Worm (Caenorhabditis elegans) whole organism, L1 larva: Measurements from ENCODE around the gene H25P19.1.

Experiments used
- C04F5.9 ChIP-seq: sonication (generic microtip); optimal IDR thresholded peaks from 2 replicates; lab custom pipeline; 2016; ENCODE audit warnings: missing genetic modification characterization, missing compliant biosample characterization
- C16A3.4 ChIP-seq: fragments of 150-350 bp; optimal IDR thresholded peaks from 2 replicates; lab custom pipeline; 2014; ENCODE audit warnings: missing biosample characterization, missing genetic modification characterization
- C34B4.2 ChIP-seq: sonication (generic microtip); optimal IDR thresholded peaks from 2 replicates; lab custom pipeline; 2017; ENCODE audit warnings: mild to moderate bottlenecking, missing genetic modification characterization, missing compliant biosample characterization
- F16B12.6 ChIP-seq: fragments of 150-350 bp; optimal IDR thresholded peaks from 2 replicates; lab custom pipeline; 2014; ENCODE audit warnings: missing biosample characterization, missing genetic modification characterization
- Y116A8C.19 ChIP-seq: sonication (generic microtip); optimal IDR thresholded peaks from 2 replicates; lab custom pipeline; 2016; ENCODE audit warnings: missing compliant biosample characterization, missing genetic modification characterization, borderline replicate concordance
- aha-1 ChIP-seq: fragments of 150-350 bp; optimal IDR thresholded peaks from 2 replicates; lab custom pipeline; 2014; ENCODE audit warnings: missing biosample characterization, missing genetic modification characterization
- alr-1 ChIP-seq: fragments of 200-800 bp; sonication (Bioruptor generic); optimal IDR thresholded peaks from 2 replicates; lab custom pipeline; 2018; ENCODE audit warnings: borderline replicate concordance, mild to moderate bottlenecking, missing genetic modification characterization, missing compliant biosample characterization
- aly-2 ChIP-seq: fragments of 150-350 bp; optimal IDR thresholded peaks from 2 replicates; lab custom pipeline; 2014; ENCODE audit warnings: missing biosample characterization, missing genetic modification characterization
- ama-1 ChIP-seq: fragments of 150-350 bp; optimal IDR thresholded peaks from 2 replicates; lab custom pipeline; 2014
- blmp-1 ChIP-seq: fragments of 150-350 bp; optimal IDR thresholded peaks from 2 replicates; lab custom pipeline; 2014; ENCODE audit warnings: missing biosample characterization, missing genetic modification characterization
- ceh-8 ChIP-seq: fragments of 200-800 bp; sonication (Bioruptor generic); optimal IDR thresholded peaks from 2 replicates; lab custom pipeline; 2018; ENCODE audit warnings: mild to moderate bottlenecking, missing genetic modification characterization, moderate library complexity, missing compliant biosample characterization
- ceh-82 ChIP-seq, 3 experiments: fragments of 150-350 bp in 1 of 3; sonication (generic microtip) in 2 of 3; optimal IDR thresholded peaks; 2 replicates each; lab custom pipeline; 2014 to 2017; ENCODE audit warnings: missing biosample characterization in 3 of 3, missing genetic modification characterization in 3 of 3
- ceh-88 ChIP-seq: fragments of 200-800 bp; sonication (Bioruptor generic); IDR thresholded peaks from 2 replicates; pipeline ENCODE4 v1.3.6; 2022; ENCODE audit warnings: missing genetic modification characterization, missing compliant biosample characterization
- ceh-90 ChIP-seq: sonication (generic microtip); optimal IDR thresholded peaks from 2 replicates; lab custom pipeline; 2016; ENCODE audit warnings: missing genetic modification characterization, missing compliant biosample characterization
- efl-1 ChIP-seq, 4 experiments: fragments of 150-350 bp; optimal IDR thresholded peaks in 3 of 4; peaks in 1 of 4; 1 replicate in 1 of 4; 2 replicates in 3 of 4; lab custom pipeline; 2014; ENCODE audit warnings: missing biosample characterization in 2 of 4, missing genetic modification characterization in 2 of 4, missing genetic modification reagents in 2 of 4
- egl-27 ChIP-seq, 2 experiments: fragments of 150-350 bp in 1 of 2; sonication (generic microtip); optimal IDR thresholded peaks; 3 replicates each; lab custom pipeline; 2017 to 2018; ENCODE audit warnings: missing biosample characterization in 2 of 2, missing genetic modification characterization in 2 of 2, missing genetic modification reagents in 2 of 2
- elt-2 ChIP-seq: sonication (generic microtip); optimal IDR thresholded peaks from 2 replicates; lab custom pipeline; 2016; ENCODE audit warnings: missing genetic modification characterization, mild to moderate bottlenecking, inconsistent platforms, missing compliant biosample characterization, missing genetic modification reagents
- elt-3 ChIP-seq, 6 experiments: fragments of 150-350 bp in 1 of 6; sonication (generic microtip); optimal IDR thresholded peaks; 2 replicates each; lab custom pipeline; 2017 to 2018; ENCODE audit warnings: missing biosample characterization in 6 of 6, missing genetic modification characterization in 6 of 6, inconsistent platforms in 1 of 6
- grh-1 ChIP-seq: fragments of 200-800 bp; sonication (Bioruptor generic); IDR thresholded peaks from 2 replicates; pipeline ENCODE4 v1.3.6; 2022; ENCODE audit warnings: missing genetic modification reagents, missing genetic modification characterization, missing compliant biosample characterization
- hlh-17 ChIP-seq: fragments of 200-800 bp; sonication (Bioruptor generic); optimal IDR thresholded peaks from 2 replicates; lab custom pipeline; 2018; ENCODE audit warnings: missing genetic modification characterization, mild to moderate bottlenecking, missing compliant biosample characterization, moderate library complexity, borderline replicate concordance
- hpl-2 ChIP-seq: fragments of 150-350 bp; optimal IDR thresholded peaks from 2 replicates; lab custom pipeline; 2014; ENCODE audit warnings: missing biosample characterization, missing genetic modification reagents, missing genetic modification characterization
- lin-13 ChIP-seq: fragments of 150-350 bp; optimal IDR thresholded peaks from 2 replicates; lab custom pipeline; 2014; ENCODE audit warnings: missing biosample characterization, missing genetic modification reagents, missing genetic modification characterization
- lin-14 ChIP-seq: fragments of 200-800 bp; sonication (Bioruptor generic); optimal IDR thresholded peaks from 2 replicates; lab custom pipeline; 2018; ENCODE audit warnings: mild to moderate bottlenecking, missing genetic modification characterization, moderate library complexity, missing compliant biosample characterization
- lin-35 ChIP-seq, 2 experiments: fragments of 150-350 bp; optimal IDR thresholded peaks; 2 replicates each; lab custom pipeline; 2014; ENCODE audit warnings: missing biosample characterization in 2 of 2, missing genetic modification characterization in 2 of 2, missing genetic modification reagents in 2 of 2
- lir-3 ChIP-seq: sonication (generic microtip); optimal IDR thresholded peaks from 2 replicates; lab custom pipeline; 2016; ENCODE audit warnings: mild to moderate bottlenecking, missing genetic modification characterization, moderate library complexity, missing compliant biosample characterization; ENCODE audit not compliant: poor library complexity
- lsy-2 ChIP-seq, 2 experiments: fragments of 150-350 bp; optimal IDR thresholded peaks; 2 replicates each; lab custom pipeline; 2014; ENCODE audit warnings: missing biosample characterization in 2 of 2, missing genetic modification characterization in 2 of 2
- mdl-1 ChIP-seq, 2 experiments: fragments of 150-350 bp; optimal IDR thresholded peaks; 2 replicates each; lab custom pipeline; 2014 to 2017; ENCODE audit warnings: missing biosample characterization in 2 of 2, missing genetic modification characterization in 2 of 2, inconsistent platforms in 1 of 2
- mep-1 ChIP-seq: fragments of 150-350 bp; optimal IDR thresholded peaks from 2 replicates; lab custom pipeline; 2014; ENCODE audit warnings: missing biosample characterization, missing genetic modification characterization
- nhr-11 ChIP-seq: fragments of 150-350 bp; optimal IDR thresholded peaks from 2 replicates; lab custom pipeline; 2014; ENCODE audit warnings: missing biosample characterization, missing genetic modification characterization
- nhr-19 ChIP-seq: fragments of 200-800 bp; sonication (Bioruptor generic); conservative IDR thresholded peaks from 2 replicates; pipeline ENCODE4 v1.3.6; 2022; ENCODE audit warnings: missing genetic modification characterization, missing compliant biosample characterization
- nhr-237 ChIP-seq: fragments of 150-350 bp; optimal IDR thresholded peaks from 2 replicates; lab custom pipeline; 2014; ENCODE audit warnings: missing biosample characterization, missing genetic modification characterization
- nhr-47 ChIP-seq: sonication (generic microtip); optimal IDR thresholded peaks from 2 replicates; lab custom pipeline; 2016; ENCODE audit warnings: mild to moderate bottlenecking, missing genetic modification characterization, moderate library complexity, missing compliant biosample characterization
- nhr-71 ChIP-seq: sonication (generic microtip); optimal IDR thresholded peaks from 2 replicates; lab custom pipeline; 2016; ENCODE audit warnings: mild to moderate bottlenecking, missing genetic modification characterization, moderate library complexity, missing compliant biosample characterization
- nhr-84 ChIP-seq: sonication (generic microtip); optimal IDR thresholded peaks from 2 replicates; lab custom pipeline; 2017; ENCODE audit warnings: missing biosample characterization, missing genetic modification characterization
- nhr-85 ChIP-seq: sonication (generic microtip); peaks from one replicate; lab custom pipeline; 2016; ENCODE audit warnings: missing genetic modification characterization, inconsistent platforms, missing compliant biosample characterization
- nhr-90 ChIP-seq: sonication (generic microtip); optimal IDR thresholded peaks from 2 replicates; lab custom pipeline; 2016; ENCODE audit warnings: mild to moderate bottlenecking, missing genetic modification characterization, missing compliant biosample characterization; ENCODE audit not compliant: poor library complexity
- snu-23 ChIP-seq: sonication (generic microtip); optimal IDR thresholded peaks from 2 replicates; lab custom pipeline; 2016; ENCODE audit warnings: missing genetic modification characterization, missing compliant biosample characterization
- sup-37 ChIP-seq: fragments of 200-800 bp; sonication (Bioruptor generic); optimal IDR thresholded peaks from 2 replicates; lab custom pipeline; 2018; ENCODE audit warnings: mild to moderate bottlenecking, missing genetic modification characterization, missing compliant biosample characterization
- swsn-7 ChIP-seq: sonication (generic microtip); optimal IDR thresholded peaks from 2 replicates; lab custom pipeline; 2016; ENCODE audit warnings: missing genetic modification characterization, missing compliant biosample characterization
- tbx-2 ChIP-seq: sonication (generic microtip); optimal IDR thresholded peaks from 2 replicates; lab custom pipeline; 2016; ENCODE audit warnings: missing genetic modification characterization, missing compliant biosample characterization
- unc-98 ChIP-seq: fragments of 200-800 bp; sonication (Bioruptor generic); IDR thresholded peaks from 2 replicates; pipeline ENCODE4 v1.3.6; 2022; ENCODE audit warnings: missing genetic modification characterization, missing compliant biosample characterization
- vab-15 ChIP-seq: sonication (generic microtip); optimal IDR thresholded peaks from 2 replicates; lab custom pipeline; 2017; ENCODE audit warnings: missing genotype, mild to moderate bottlenecking, missing genetic modification characterization, missing compliant biosample characterization
- xbp-1 ChIP-seq: sonication (generic microtip); optimal IDR thresholded peaks from 2 replicates; lab custom pipeline; 2016; ENCODE audit warnings: missing genetic modification characterization, missing compliant biosample characterization
- zag-1 ChIP-seq: fragments of 150-350 bp; optimal IDR thresholded peaks from 2 replicates; lab custom pipeline; 2014; ENCODE audit warnings: missing biosample characterization, missing genetic modification characterization
- zip-4 ChIP-seq: fragments of 200-800 bp; sonication (Bioruptor generic); optimal IDR thresholded peaks from 2 replicates; lab custom pipeline; 2018; ENCODE audit warnings: mild to moderate bottlenecking, missing genetic modification characterization, moderate library complexity, missing compliant biosample characterization
- ztf-11 ChIP-seq, 2 experiments: sonication (generic microtip); optimal IDR thresholded peaks; 2 replicates each; lab custom pipeline; 2016 to 2017; ENCODE audit warnings: missing genetic modification characterization in 2 of 2, missing biosample characterization in 1 of 2, missing compliant biosample characterization in 1 of 2
- ztf-4 ChIP-seq: fragments of 150-350 bp; optimal IDR thresholded peaks from 2 replicates; lab custom pipeline; 2014; ENCODE audit warnings: missing biosample characterization, missing genetic modification characterization

The H25P19.1 gene

DNA sequence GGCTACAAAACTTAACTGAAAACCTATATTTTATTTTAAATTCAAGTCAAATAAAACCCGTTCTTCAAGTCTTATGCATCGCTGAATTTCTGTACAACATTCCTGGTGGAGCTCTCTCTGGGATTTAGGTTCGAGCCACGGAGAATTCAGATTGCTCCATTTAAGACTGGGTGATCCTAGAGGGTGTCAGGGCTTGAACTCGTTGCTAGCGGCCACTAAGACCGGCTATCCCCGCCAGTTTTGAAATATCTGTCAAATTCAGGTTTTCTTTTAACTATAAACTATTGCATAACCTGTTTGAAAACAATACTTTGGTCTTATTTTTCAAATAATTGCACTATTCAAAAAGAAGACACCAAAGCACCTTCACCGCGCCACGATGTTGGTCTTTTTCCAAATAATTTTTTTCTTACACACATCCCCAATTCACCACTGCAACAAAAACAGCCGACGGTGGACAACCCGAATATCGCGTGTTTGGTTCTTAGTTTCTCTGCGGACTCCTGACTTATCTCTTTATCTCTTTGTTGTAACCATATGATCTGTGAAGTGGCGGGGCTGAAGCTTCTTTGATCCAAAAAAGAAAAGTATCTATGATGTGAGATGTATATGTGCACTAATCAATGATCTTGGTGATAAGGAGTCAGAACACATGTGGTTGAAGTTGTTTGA lies 41.5 kb downstream of the H25P19.1 start (continued):
- TF ChIP-seq lin-35 (GFP tag; optimal IDR thresholded peaks at IDR 0.05; lab: Kevin White, UChicago) (peak in 1 of 2 experiments; percentile 76), nhr-84 (tag; lab: Kevin White, UChicago) (no peak), C04F5.9 (tag; lab: Kevin White, UChicago) (peak; percentile 44), unc-98 (GFP tag; lab: Robert Waterston, UW) (no peak), C16A3.4 (peak; percentile 57), ceh-8 (no peak), egl-27 (tag; optimal IDR thresholded peaks at IDR 0.05; lab: Kevin White, UChicago) (no peak), C34B4.2 (tag; lab: Kevin White, UChicago) (no peak), ceh-88 (peak; percentile 40; the same call in 1 of the 2 replicates), blmp-1 (tag; lab: Kevin White, UChicago) (peak; percentile 54), alr-1 (tag; lab: Kevin White, UChicago) (no peak), lin-13 (GFP tag; lab: Kevin White, UChicago) (no peak), nhr-237 (no peak), hlh-17 (no peak), mdl-1 (tag; optimal IDR thresholded peaks at IDR 0.05; lab: Kevin White, UChicago) (peak in 1 of 2 experiments; percentile 86), nhr-11 (tag; lab: Kevin White, UChicago) (no peak), elt-2 (tag; lab: Kevin White, UChicago) (peak; percentile 7), Y116A8C.19 (tag; lab: Kevin White, UChicago) (no peak), snu-23 (GFP tag; lab: Kevin White, UChicago) (peak; percentile 82), elt-3 (tag; optimal IDR thresholded peaks at IDR 0.05; lab: Kevin White, UChicago) (peak in 2 of 6 experiments; percentile 13 to 83), tbx-2 (tag; lab: Kevin White, UChicago) (peak; percentile 71), grh-1 (GFP tag; lab: Robert Waterston, UW) (peak; percentile 30; the same call in 1 of the 2 replicates), vab-15 (tag; lab: Kevin White, UChicago) (no peak), aly-2 (tag; lab: Kevin White, UChicago) (no peak), efl-1 (optimal IDR thresholded peaks at IDR 0.05; lab: Kevin White, UChicago) (peak in 1 of 2 experiments; percentile 14), efl-1 (GFP tag; optimal IDR thresholded peaks at IDR 0.05 in 1 of 2; lab: Kevin White, UChicago) (no peak), lin-14 (peak; percentile 91)

DNA sequence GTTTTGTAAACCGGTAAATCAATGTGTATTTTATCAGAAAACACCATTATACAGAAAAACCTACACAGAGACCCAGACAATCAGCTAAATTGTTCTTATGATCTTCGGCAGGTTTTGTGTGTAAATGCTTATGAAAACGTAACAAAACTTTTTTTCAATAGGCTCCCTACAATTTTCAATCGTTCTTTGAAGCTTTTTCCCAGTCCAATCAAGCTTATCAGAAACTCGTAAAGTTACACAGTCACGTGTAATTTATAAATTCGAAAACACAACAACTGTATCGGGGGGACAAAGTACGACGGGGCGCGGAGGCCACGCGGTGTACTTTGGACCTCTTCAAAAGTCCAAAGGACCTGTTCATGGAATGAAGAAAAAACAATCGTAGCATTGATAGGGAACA lies 42.7 kb downstream of the H25P19.1 start:
- TF ChIP-seq ama-1 (lab: Kevin White, UChicago) (peak; percentile 43), nhr-90 (tag; lab: Kevin White, UChicago) (peak; percentile 74), hpl-2 (no peak), F16B12.6 (tag; lab: Kevin White, UChicago) (no peak), C16A3.4 (peak; percentile 49), swsn-7 (tag; lab: Kevin White, UChicago) (peak; percentile 0), nhr-19 (peak; percentile 94), lin-14 (peak; percentile 71), zag-1 (tag; lab: Kevin White, UChicago) (no peak), ztf-4 (tag; lab: Kevin White, UChicago) (peak; percentile 59), elt-2 (tag; lab: Kevin White, UChicago) (peak; percentile 90), mep-1 (tag; lab: Kevin White, UChicago) (peak; percentile 40), lin-35 (GFP tag; optimal IDR thresholded peaks at IDR 0.05; lab: Kevin White, UChicago) (peak in 1 of 2 experiments; percentile 77), sup-37 (peak; percentile 77), nhr-85 (tag; lab: Kevin White, UChicago) (peak; percentile 71), blmp-1 (tag; lab: Kevin White, UChicago) (peak; percentile 13), tbx-2 (tag; lab: Kevin White, UChicago) (peak; percentile 63), nhr-71 (tag; lab: Kevin White, UChicago) (peak; percentile 88), C04F5.9 (tag; lab: Kevin White, UChicago) (peak; percentile 37), nhr-11 (tag; lab: Kevin White, UChicago) (no peak), unc-98 (GFP tag; lab: Robert Waterston, UW) (no peak), nhr-47 (peak; percentile 49), elt-3 (tag; optimal IDR thresholded peaks at IDR 0.05; lab: Kevin White, UChicago) (peak in 2 of 6 experiments; percentile 45 to 48), lsy-2 (tag; optimal IDR thresholded peaks at IDR 0.05; lab: Kevin White, UChicago) (peak; percentile 26 to 34), lir-3 (tag; lab: Kevin White, UChicago) (peak; percentile 61), zip-4 (no peak), ztf-11 (tag; optimal IDR thresholded peaks at IDR 0.05; lab: Kevin White, UChicago) (peak in 1 of 2 experiments; percentile 32), efl-1 (optimal IDR thresholded peaks at IDR 0.05; lab: Kevin White, UChicago) (peak in 1 of 2 experiments; percentile 6), efl-1 (GFP tag; optimal IDR thresholded peaks at IDR 0.05 in 1 of 2; lab: Kevin White, UChicago) (no peak), ceh-82 (tag; optimal IDR thresholded peaks at IDR 0.05; lab: Kevin White, UChicago) (no peak), ceh-90 (tag; lab: Kevin White, UChicago) (no peak), grh-1 (GFP tag; lab: Robert Waterston, UW) (peak; percentile 56; the same call in 1 of the 2 replicates), xbp-1 (tag; lab: Kevin White, UChicago) (peak; percentile 5), aha-1 (tag; lab: Kevin White, UChicago) (no peak)
